Fruit fly (Drosophila melanogaster) S2 (cell line): ENCODE results near the gene CG3349.

Experiments
- CG8478 ChIP-seq: fragments of >200 bp; optimal IDR thresholded peaks from 2 replicates; lab custom pipeline; 2018
- CTCF ChIP-seq, 2 experiments: fragments of >200 bp; optimal IDR thresholded peaks; 2 replicates each; lab custom pipeline; 2018

- TF ChIP-seq CG8478 (lab: Kevin White, UChicago), result no peak
- TF ChIP-seq CTCF (optimal IDR thresholded peaks at IDR 0.05; lab: Kevin White, UChicago), result no peak
These were observed 4.5 kb upstream of the CG3349 start for dm6 chr3L:14974952-14975351.
